Worm (Caenorhabditis elegans): ENCODE data around the gene thoc-1.
A peak's percentile ranks its signal among the peaks of the same experiment; 100 is the strongest.

The thoc-1 gene

DNA sequence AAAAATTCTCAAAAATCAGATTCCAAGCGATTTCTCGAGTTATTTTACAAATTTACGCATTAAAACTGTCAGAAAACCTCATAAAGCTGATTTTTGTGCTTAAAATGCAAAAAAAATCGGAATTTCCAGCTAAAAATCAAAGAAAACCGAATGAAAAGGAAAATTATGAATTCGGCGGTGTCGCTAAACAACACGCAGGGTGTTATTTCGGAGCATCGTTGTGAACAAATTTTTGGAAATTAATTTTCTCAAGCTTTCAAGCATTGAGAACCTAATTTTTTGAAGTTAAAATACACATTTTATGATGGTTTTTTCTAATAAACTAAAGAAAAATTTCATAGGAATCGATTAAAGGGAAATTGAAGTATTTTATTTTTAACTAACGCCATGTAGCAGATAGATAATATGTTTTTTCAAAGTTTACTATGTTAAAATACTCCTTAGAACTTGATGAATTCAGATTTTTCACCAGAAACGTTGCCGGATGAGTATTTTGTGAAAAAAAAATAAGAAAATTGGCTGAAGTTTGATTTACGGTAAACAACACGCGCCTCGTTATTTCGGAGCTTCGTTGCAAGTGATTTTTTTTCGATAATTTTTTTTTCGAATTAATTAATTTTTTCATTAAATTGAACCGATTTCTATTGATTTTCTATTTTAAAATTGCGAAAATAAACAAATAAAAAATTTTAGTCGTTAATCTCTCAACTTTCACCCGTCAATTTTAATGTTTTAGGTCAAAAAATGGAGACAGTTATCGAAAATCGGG is at the start of gene thoc-1:
Gene thoc-1 (plus strand): TSS at position 737 of the 769 bp plus-strand sequence.
- TF ChIP-seq T20F7.1 (GFP tag; optimal IDR thresholded peaks at IDR 0.05) (peak; percentile 93), daf-16 (GFP tag; optimal IDR thresholded peaks at IDR 0.05) (no peak), daf-16 (tag; optimal IDR thresholded peaks at IDR 0.05) (peak; percentile 3), Y48G9A.11 (GFP tag; IDR thresholded peaks at IDR 0.05) (0 out of 2 replicates have a peak, but pooled peaks have one; percentile 19), Y75B8A.6 (GFP tag; IDR thresholded peaks at IDR 0.05) (no peak), hif-1 (tag; optimal IDR thresholded peaks at IDR 0.05) (no peak), snpc-4 (tag; optimal IDR thresholded peaks at IDR 0.05) (no peak)

DNA sequence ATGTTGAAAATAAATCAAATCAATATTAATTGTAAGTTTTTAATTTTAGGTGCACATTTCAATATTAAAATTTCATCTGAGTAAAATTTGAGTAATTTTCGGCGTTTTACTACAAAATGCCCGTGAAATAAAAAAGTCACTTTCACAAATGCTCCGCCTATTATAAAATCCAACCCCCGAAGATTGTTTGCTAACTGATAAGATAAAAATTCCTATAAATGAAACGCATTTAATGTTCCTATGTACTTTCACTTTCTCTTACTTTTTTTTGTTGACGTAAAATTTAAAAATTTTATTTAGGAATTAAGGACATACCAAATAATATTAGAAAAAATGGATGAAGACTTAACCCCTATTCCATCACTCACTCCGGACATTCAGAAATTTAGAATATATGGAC is 43.5 kb upstream of the thoc-1 start, which contains the start of gene sdz-24:
Gene sdz-24 (plus strand): TSS at position 301 of the 400 bp plus-strand sequence.
- no peak for TF ChIP-seq unc-130 (GFP tag; optimal IDR thresholded peaks at IDR 0.05)
- TF ChIP-seq gei-8 (GFP tag; optimal IDR thresholded peaks at IDR 0.05), result no peak
- no peak for TF ChIP-seq ztf-7 (tag; optimal IDR thresholded peaks at IDR 0.05)
- TF ChIP-seq egl-27 (tag; optimal IDR thresholded peaks at IDR 0.05), result no peak
- TF ChIP-seq lin-13 (GFP tag; optimal IDR thresholded peaks at IDR 0.05), result no peak
- no peak for TF ChIP-seq F26F4.8 (GFP tag; conservative IDR thresholded peaks at IDR 0.05)
- no peak for TF ChIP-seq snpc-4 (tag; optimal IDR thresholded peaks at IDR 0.05)
- no peak for TF ChIP-seq mes-2 (tag; optimal IDR thresholded peaks at IDR 0.05; ENCODE audit: poor library complexity, severe bottlenecking)
- no peak for TF ChIP-seq jun-1 (tag; optimal IDR thresholded peaks at IDR 0.05)
- no peak for TF ChIP-seq skn-1 (tag; optimal IDR thresholded peaks at IDR 0.05)
- no peak for TF ChIP-seq nhr-28 (tag; optimal IDR thresholded peaks at IDR 0.05)

DNA sequence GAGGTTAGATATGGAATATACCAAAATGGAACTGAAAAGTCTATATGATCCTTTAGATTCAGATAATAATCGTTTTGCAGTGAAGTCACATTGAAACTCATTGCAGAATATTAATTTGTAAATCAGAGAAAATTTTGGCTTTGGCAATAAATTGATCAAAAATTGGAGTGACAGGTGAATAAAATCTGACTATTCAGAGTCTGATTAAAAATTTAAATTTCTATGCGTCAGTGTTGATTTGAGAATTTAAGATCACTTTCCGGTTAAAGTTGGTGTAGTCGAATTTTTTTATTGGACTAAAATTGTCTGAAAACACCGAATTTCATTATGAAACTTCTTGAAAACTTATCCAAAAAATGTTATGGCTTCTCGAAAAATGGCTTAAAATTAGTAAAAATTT is 40.2 kb upstream of the thoc-1 start, which contains the start of gene sri-45:
Gene sri-45 (minus strand): TSS at position 101 of the 400 bp plus-strand sequence.
- TF ChIP-seq ztf-7 (tag; optimal IDR thresholded peaks at IDR 0.05) (no peak), aha-1 (tag) (peak; percentile 36)

DNA sequence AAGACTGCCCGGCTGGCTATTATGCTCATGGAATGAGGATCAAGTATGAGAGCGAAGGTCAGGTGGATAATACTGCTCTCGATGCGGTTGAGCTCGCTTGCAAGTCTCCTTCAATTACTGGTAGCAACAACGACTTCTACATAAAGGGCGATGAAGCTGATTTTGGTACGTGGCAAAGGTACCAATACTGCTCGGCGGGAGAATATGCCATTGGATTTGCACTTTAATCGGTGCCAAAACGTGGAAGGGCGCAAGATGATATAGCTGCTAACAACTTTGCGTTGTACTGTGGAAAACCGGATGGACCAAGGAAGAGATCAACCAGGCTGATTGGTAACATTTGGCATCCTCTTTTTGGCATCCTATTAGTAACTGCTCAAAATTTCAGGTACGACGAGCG is 34.0 kb upstream of the thoc-1 start:
- TF ChIP-seq jun-1 (tag; optimal IDR thresholded peaks at IDR 0.05) (no peak), ceh-28 (tag; optimal IDR thresholded peaks at IDR 0.05) (no peak), D1046.2 (GFP tag; IDR thresholded peaks at IDR 0.05) (no peak), unc-62 (GFP tag; optimal IDR thresholded peaks at IDR 0.05 in 1 of 2) (peak in 1 of 2 experiments; percentile 68), unc-62 (tag; optimal IDR thresholded peaks at IDR 0.05) (no peak)

DNA sequence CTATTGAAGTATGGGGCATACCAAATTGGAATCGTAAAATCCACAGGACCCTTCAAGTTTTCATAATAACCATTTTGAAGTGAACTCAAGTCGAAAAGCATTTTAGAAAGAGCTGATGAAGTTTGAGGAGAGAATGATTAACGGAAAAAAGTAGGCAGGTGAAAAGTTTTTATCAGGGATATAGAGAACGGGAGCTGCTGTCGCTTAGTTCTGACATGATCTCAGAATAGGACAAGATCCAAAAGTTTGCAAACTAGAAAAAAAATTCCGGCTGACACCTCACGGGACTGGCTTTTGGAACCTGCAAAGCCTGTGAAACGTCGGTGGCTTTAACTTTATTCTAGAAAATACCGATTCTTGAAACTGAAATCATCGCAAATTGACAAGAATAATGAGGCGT is 30.9 kb upstream of the thoc-1 start, which contains the start of gene sri-46:
Gene sri-46 (minus strand): TSS at position 101 of the 400 bp plus-strand sequence.
- TF ChIP-seq zfp-3 (GFP tag; conservative IDR thresholded peaks at IDR 0.05) (no peak), ceh-82 (tag; optimal IDR thresholded peaks at IDR 0.05) (no peak), unc-62 (GFP tag; optimal IDR thresholded peaks at IDR 0.05 in 1 of 2) (no peak), unc-62 (tag; optimal IDR thresholded peaks at IDR 0.05) (no peak), hif-1 (tag; optimal IDR thresholded peaks at IDR 0.05) (no peak), nhr-10 (tag; optimal IDR thresholded peaks at IDR 0.05) (no peak), lir-3 (tag; optimal IDR thresholded peaks at IDR 0.05) (no peak), lin-38 (GFP tag; IDR thresholded peaks at IDR 0.05) (no peak), egl-43 (GFP tag; IDR thresholded peaks at IDR 0.05) (no peak), nhr-77 (tag; optimal IDR thresholded peaks at IDR 0.05) (no peak), madf-5 (GFP tag; IDR thresholded peaks at IDR 0.05) (no peak), nhr-11 (tag; optimal IDR thresholded peaks at IDR 0.05) (no peak), dmd-8 (GFP tag; IDR thresholded peaks at IDR 0.05) (no peak), ceh-44 (GFP tag; IDR thresholded peaks at IDR 0.05) (no peak), ZK337.2 (GFP tag; IDR thresholded peaks at IDR 0.05) (no peak), Y5F2A.4 (GFP tag; optimal IDR thresholded peaks at IDR 0.05) (no peak), mxl-3 (GFP tag; optimal IDR thresholded peaks at IDR 0.05) (no peak), set-16 (GFP tag; IDR thresholded peaks at IDR 0.05) (no peak), nhr-6 (tag; optimal IDR thresholded peaks at IDR 0.05) (no peak), saeg-2 (GFP tag; IDR thresholded peaks at IDR 0.05) (no peak)

Data from whole organism, L4 larva.